Worm (Caenorhabditis elegans) whole organism, L4/young adult: ENCODE results near the gene str-256.

ENCODE experiments used
- W03F9.2 ChIP-seq: fragments of 150-350 bp; optimal IDR thresholded peaks from 2 replicates; lab custom pipeline; 2014; ENCODE audit warnings: missing biosample characterization, missing genetic modification characterization
- dao-5 ChIP-seq: sonication (generic microtip); optimal IDR thresholded peaks from 2 replicates; lab custom pipeline; 2016; ENCODE audit warnings: missing genotype, missing genetic modification characterization, moderate library complexity, missing compliant biosample characterization
- him-1 ChIP-seq: sonication (generic microtip); optimal IDR thresholded peaks from 2 replicates; lab custom pipeline; 2016; ENCODE audit warnings: missing genotype, missing genetic modification reagents, missing genetic modification characterization, missing compliant biosample characterization

DNA sequence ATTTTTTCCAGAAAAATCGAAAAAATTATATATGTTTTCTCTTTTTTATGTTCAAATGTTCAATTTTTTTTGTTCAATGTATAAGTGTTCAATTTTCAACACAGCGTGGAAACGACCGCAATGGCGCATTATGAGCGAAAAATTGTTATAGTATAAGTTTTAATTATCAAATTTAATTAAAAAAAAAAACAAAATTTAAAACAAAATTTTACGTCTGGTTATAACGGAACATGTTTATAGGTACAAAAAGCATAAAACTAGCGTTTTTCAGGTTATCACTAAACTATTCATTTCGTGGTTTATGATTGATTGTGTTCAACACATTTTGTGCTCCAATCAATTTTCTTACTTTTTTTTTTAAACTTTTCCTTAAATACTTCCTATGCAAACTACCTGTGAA, 11.8 kb downstream of the str-256 start, which contains the start of gene nhr-106:
- no peak for TF ChIP-seq W03F9.2 (tag; lab: Kevin White, UChicago)
- TF ChIP-seq him-1 (tag; lab: Kevin White, UChicago) = no peak
- TF ChIP-seq dao-5 (tag; lab: Kevin White, UChicago) = no peak
